Worm (Caenorhabditis elegans) whole organism, L3 larva: ENCODE data around the gene T13F3.6.

Source experiments
- ama-1 ChIP-seq: fragments of 150-350 bp; optimal IDR thresholded peaks from 2 replicates; lab custom pipeline; 2018
- egl-27 ChIP-seq: sonication (generic microtip); optimal IDR thresholded peaks from 4 replicates; lab custom pipeline; 2017; ENCODE audit warnings: missing biosample characterization, missing genetic modification reagents, missing genetic modification characterization
- egl-5 ChIP-seq: fragments of 150-350 bp; optimal IDR thresholded peaks from 2 replicates; lab custom pipeline; 2017; ENCODE audit warnings: missing biosample characterization, missing genetic modification reagents, missing genetic modification characterization, inconsistent platforms
- fos-1 ChIP-seq: fragments of 150-350 bp; optimal IDR thresholded peaks from 2 replicates; lab custom pipeline; 2014; ENCODE audit warnings: missing biosample characterization, missing genetic modification characterization
- jun-1 ChIP-seq: fragments of 150-350 bp; optimal IDR thresholded peaks from 2 replicates; lab custom pipeline; 2014; ENCODE audit warnings: missing biosample characterization, missing genetic modification reagents, missing genetic modification characterization
- nhr-12 ChIP-seq: fragments of 150-350 bp; optimal IDR thresholded peaks from 2 replicates; lab custom pipeline; 2014; ENCODE audit warnings: missing biosample characterization, missing genetic modification characterization
- nhr-237 ChIP-seq: fragments of 150-350 bp; optimal IDR thresholded peaks from 2 replicates; lab custom pipeline; 2014; ENCODE audit warnings: missing biosample characterization, missing genetic modification characterization
- nhr-28 ChIP-seq: fragments of 150-350 bp; optimal IDR thresholded peaks from 2 replicates; lab custom pipeline; 2014; ENCODE audit warnings: missing biosample characterization, missing genetic modification characterization
- nhr-77 ChIP-seq: fragments of 150-350 bp; optimal IDR thresholded peaks from 2 replicates; lab custom pipeline; 2014; ENCODE audit warnings: missing biosample characterization, missing genetic modification characterization
- skn-1 ChIP-seq: fragments of 150-350 bp; optimal IDR thresholded peaks from 2 replicates; lab custom pipeline; 2014; ENCODE audit warnings: missing biosample characterization, missing genetic modification characterization
- snpc-4 ChIP-seq: fragments of 150-350 bp; optimal IDR thresholded peaks from 2 replicates; lab custom pipeline; 2014; ENCODE audit warnings: missing biosample characterization, missing genetic modification characterization
- tbx-2 ChIP-seq: sonication (generic microtip); optimal IDR thresholded peaks from 2 replicates; lab custom pipeline; 2016; ENCODE audit warnings: mild to moderate bottlenecking, missing genetic modification characterization, missing compliant biosample characterization
- unc-39 ChIP-seq: sonication (generic microtip); optimal IDR thresholded peaks from 4 replicates; lab custom pipeline; 2017; ENCODE audit warnings: missing biosample characterization, missing genetic modification characterization
- unc-62 ChIP-seq: fragments of 150-350 bp; sonication (generic microtip); optimal IDR thresholded peaks from 4 replicates; lab custom pipeline; 2014; ENCODE audit warnings: missing biosample characterization, missing genetic modification reagents, missing genetic modification characterization

DNA sequence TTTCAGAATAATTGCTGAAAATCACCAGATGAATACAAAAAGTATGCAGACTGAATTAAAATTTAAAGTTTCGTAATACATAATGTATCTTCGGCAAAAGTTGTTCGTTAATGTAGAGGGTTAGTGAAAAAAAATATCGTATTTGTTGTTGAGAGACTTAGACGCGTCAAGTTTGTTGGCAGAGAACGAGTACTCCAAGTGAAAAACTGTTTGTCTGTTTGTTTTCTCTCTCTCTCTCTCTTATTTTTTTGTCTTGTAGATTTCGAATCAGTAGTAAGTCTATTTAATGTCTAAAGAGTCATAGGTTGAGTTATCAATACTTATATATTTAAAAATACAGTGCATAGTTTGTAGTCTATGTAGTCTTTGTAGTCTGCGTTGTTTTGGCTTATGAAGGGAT, 1.5 kb downstream of the T13F3.6 start, which contains the start of the genes fbxa-2 and T13F3.8:
- TF ChIP-seq nhr-237 = no peak
- no peak for TF ChIP-seq nhr-77 (tag; lab: Kevin White, UChicago)
- TF ChIP-seq jun-1 (tag; lab: Kevin White, UChicago) = no peak
- TF ChIP-seq nhr-28 (tag; lab: Kevin White, UChicago) = no peak
- TF ChIP-seq fos-1 (tag; lab: Kevin White, UChicago) = no peak
- no peak for TF ChIP-seq nhr-12
- TF ChIP-seq egl-5 (tag; lab: Kevin White, UChicago) = no peak
- no peak for TF ChIP-seq ama-1 (lab: Kevin White, UChicago)
- TF ChIP-seq unc-39 = no peak
- TF ChIP-seq skn-1 = no peak
- no peak for TF ChIP-seq unc-62 (GFP tag; lab: Kevin White, UChicago)
- TF ChIP-seq snpc-4 (tag; lab: Kevin White, UChicago) = no peak
- TF ChIP-seq tbx-2 (tag; lab: Kevin White, UChicago) = no peak
- TF ChIP-seq egl-27 (tag; lab: Kevin White, UChicago) = no peak
